Fruit fly (Drosophila melanogaster): Measurements from ENCODE around the gene Usp47.

Gene Usp47

DNA sequence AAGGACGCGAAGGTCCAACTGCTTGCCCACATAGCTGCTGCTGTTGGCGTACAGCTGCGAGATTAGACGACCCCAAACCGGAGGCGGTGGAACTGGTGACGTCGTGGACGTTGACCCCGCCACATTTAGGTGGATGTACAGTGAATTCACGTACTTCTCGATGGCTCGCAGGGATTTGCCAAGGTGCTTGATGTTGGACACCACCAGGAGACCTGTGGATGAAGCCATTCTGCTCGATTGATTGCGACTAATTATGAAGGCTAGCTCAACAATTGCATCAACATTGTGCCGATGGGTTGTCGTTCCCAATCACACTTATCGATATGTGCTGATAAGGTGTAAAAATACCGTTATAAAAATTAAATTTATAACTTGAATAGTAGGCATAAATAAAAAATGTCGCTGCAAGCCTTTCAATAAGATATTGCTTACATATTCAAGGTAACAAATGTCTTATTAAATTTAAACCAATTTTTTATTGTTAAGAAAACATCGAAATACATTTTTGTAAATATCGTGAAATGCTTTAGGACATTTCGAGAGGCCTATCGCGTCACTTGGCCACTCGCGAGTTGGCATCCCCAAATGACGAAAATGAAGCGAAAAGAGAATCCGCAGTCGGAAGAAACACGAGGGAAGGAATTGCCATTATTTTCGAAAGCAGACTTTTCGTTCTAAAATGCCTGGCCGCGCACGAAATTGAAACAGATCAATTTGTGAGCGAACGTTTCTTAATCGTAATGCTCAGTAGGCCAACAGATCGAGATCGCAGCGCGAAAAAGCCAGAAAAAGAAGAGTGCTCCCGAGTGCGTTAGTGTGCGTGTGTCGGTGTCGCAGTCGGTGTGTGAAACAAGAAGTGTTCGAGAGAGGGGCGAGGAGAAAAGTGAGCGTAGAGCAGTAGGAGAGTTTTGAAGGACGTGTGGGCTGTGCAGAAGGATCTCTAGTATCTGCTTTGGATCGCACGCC is 16.0 kb downstream of the Usp47 start, which contains the start of the genes Ppat-Dpck and scny (continued):
- TF ChIP-seq HmgZ (tag; optimal IDR thresholded peaks at IDR 0.05) (peak; percentile 44), Sry-β (GFP tag; optimal IDR thresholded peaks at IDR 0.05) (peak; percentile 0), kay (GFP tag; optimal IDR thresholded peaks at IDR 0.05) (peak; percentile 38), phol (tag; optimal IDR thresholded peaks at IDR 0.05) (peak; percentile 67), CG10543 (GFP tag; optimal IDR thresholded peaks at IDR 0.05) (peak; percentile 65), grau (tag; optimal IDR thresholded peaks at IDR 0.05) (peak; percentile 48), CG18476 (GFP tag; optimal IDR thresholded peaks at IDR 0.05) (no peak), CG17802 (tag; optimal IDR thresholded peaks at IDR 0.05) (no peak), hbn (GFP tag; IDR thresholded peaks at IDR 0.05; ENCODE audit: partially characterized antibody) (peak; percentile 90), Doc3 (GFP tag; IDR thresholded peaks at IDR 0.05; ENCODE audit: partially characterized antibody) (peak; percentile 96), Vsx1 (GFP tag; optimal IDR thresholded peaks at IDR 0.05) (no peak), CG9797 (GFP tag; optimal IDR thresholded peaks at IDR 0.05) (peak; percentile 83), Jarid2 (GFP tag; optimal IDR thresholded peaks at IDR 0.05) (no peak), nerfin-1 (tag; optimal IDR thresholded peaks at IDR 0.05) (peak; percentile 26), CG10321 (GFP tag; IDR thresholded peaks at IDR 0.05) (no peak), MESR4 (GFP tag; optimal IDR thresholded peaks at IDR 0.05) (peak; percentile 91), so (GFP tag; IDR thresholded peaks at IDR 0.05) (0 out of 3 replicates have a peak, but pooled peaks have one; percentile 54), Dp (GFP tag; optimal IDR thresholded peaks at IDR 0.05) (peak; percentile 19), CG4707 (GFP tag; optimal IDR thresholded peaks at IDR 0.05) (no peak), ssp (GFP tag; IDR thresholded peaks at IDR 0.05) (no peak), HHEX (GFP tag; optimal IDR thresholded peaks at IDR 0.05) (no peak), psq (GFP tag; optimal IDR thresholded peaks at IDR 0.05) (peak; percentile 99), Deaf1 (tag; optimal IDR thresholded peaks at IDR 0.05) (peak; percentile 86), CG13287 (GFP tag; IDR thresholded peaks at IDR 0.05; ENCODE audit: partially characterized antibody) (peak; percentile 97), sna (GFP tag; IDR thresholded peaks at IDR 0.05; ENCODE audit: partially characterized antibody) (peak; percentile 95), CG4282 (GFP tag; optimal IDR thresholded peaks at IDR 0.05) (peak; percentile 4), Ravus (GFP tag; IDR thresholded peaks at IDR 0.05) (no peak), Xbp1 (GFP tag; optimal IDR thresholded peaks at IDR 0.05) (peak; percentile 17), corto (GFP tag; optimal IDR thresholded peaks at IDR 0.05) (no peak), mld (GFP tag; IDR thresholded peaks at IDR 0.05; ENCODE audit: partially characterized antibody) (peak; percentile 86; the same call in 2 of the 3 replicates), CG9932 (GFP tag; IDR thresholded peaks at IDR 0.05) (peak; percentile 14; the same call in 1 of the 2 replicates), hb (GFP tag; IDR thresholded peaks at IDR 0.05; ENCODE audit: partially characterized antibody) (peak; percentile 86), unc-4 (GFP tag; IDR thresholded peaks at IDR 0.05; ENCODE audit: partially characterized antibody) (peak; percentile 97), H2.0 (GFP tag; IDR thresholded peaks at IDR 0.05) (no peak), Rx (GFP tag; IDR thresholded peaks at IDR 0.05) (no peak), D (optimal IDR thresholded peaks at IDR 0.05) (no peak), D (GFP tag; optimal IDR thresholded peaks at IDR 0.05) (no peak), bsh (GFP tag; optimal IDR thresholded peaks at IDR 0.05) (peak in 1 of 2 experiments; percentile 8), CG2712 (tag; optimal IDR thresholded peaks at IDR 0.05) (peak; percentile 50), tll (GFP tag; optimal IDR thresholded peaks at IDR 0.05) (peak in 1 of 2 experiments; percentile 22), bbx (GFP tag; IDR thresholded peaks at IDR 0.05; ENCODE audit: partially characterized antibody) (peak; percentile 86), CG6791 (GFP tag; IDR thresholded peaks at IDR 0.05; ENCODE audit: partially characterized antibody) (peak; percentile 88), CHES-1-like (GFP tag; optimal IDR thresholded peaks at IDR 0.05) (peak; percentile 47), CG33557 (GFP tag; optimal IDR thresholded peaks at IDR 0.05) (peak; percentile 35), gfzf (GFP tag; optimal IDR thresholded peaks at IDR 0.05) (peak; percentile 89), CG9727 (GFP tag; optimal IDR thresholded peaks at IDR 0.05) (no peak)

All from whole organism, embryonic.